Worm (Caenorhabditis elegans): Measurements from ENCODE around the gene Y54G2A.44.
"Not testable (repeated sequence)": the region's sequence is repeated elsewhere in the genome, so short reads cannot be mapped to it uniquely, and the experiment has no call there.

Y54G2A.44 gene

ce11 chrIV:2774500-2774899 lies 27.2 kb upstream of the Y54G2A.44 start:
- TF ChIP-seq unc-39 (tag; optimal IDR thresholded peaks at IDR 0.05) (no peak), pha-4 (tag; optimal IDR thresholded peaks at IDR 0.05) (peak; percentile 24), ceh-83 (GFP tag; optimal IDR thresholded peaks at IDR 0.05) (no peak), nhr-12 (tag; optimal IDR thresholded peaks at IDR 0.05) (no peak), lin-32 (GFP tag; optimal IDR thresholded peaks at IDR 0.05) (no peak), nhr-237 (tag; optimal IDR thresholded peaks at IDR 0.05) (peak; percentile 69)

DNA sequence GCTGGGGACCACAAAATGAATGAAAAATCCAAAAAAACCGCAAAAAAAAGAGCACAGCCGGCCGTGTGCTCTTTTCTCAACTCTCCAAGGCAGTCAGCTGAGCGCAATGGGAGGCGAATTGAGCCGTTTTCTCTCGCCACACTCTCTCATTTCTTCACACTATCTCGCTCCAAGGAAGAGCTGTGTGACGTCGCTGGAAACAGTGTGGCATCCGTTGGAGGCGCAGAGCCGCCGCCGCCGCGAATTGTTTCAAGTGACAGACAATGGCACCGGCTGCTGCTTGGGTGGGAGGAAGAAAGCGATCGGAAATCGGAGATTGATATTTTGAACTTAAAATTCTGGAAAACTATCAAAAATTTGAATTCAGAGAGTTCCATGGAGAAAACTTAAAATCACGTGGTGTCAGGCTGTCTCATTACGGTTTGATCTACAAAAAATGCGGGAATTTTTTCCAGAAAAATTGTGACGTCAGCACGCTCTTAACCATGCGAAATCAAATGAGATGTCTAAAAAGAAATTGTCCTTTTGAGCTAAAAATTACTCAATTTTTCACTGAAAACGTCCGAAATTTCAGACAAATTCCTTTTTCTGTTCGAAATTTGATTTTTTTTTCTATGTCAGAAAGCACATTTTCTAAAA lies 25.5 kb upstream of the Y54G2A.44 start:
- TF ChIP-seq elt-1 (tag; optimal IDR thresholded peaks at IDR 0.05; ENCODE audit: borderline replicate concordance, insufficient read depth) (no peak), sptf-1 (tag; optimal IDR thresholded peaks at IDR 0.05) (peak; percentile 11), pha-4 (tag; optimal IDR thresholded peaks at IDR 0.05) (no peak), unc-120 (tag; optimal IDR thresholded peaks at IDR 0.05; ENCODE audit: poor library complexity, severe bottlenecking) (peak; percentile 51), mls-2 (tag; optimal IDR thresholded peaks at IDR 0.05) (no peak), mep-1 (tag; optimal IDR thresholded peaks at IDR 0.05) (no peak), hlh-1 (tag; optimal IDR thresholded peaks at IDR 0.05) (peak; percentile 42)

DNA sequence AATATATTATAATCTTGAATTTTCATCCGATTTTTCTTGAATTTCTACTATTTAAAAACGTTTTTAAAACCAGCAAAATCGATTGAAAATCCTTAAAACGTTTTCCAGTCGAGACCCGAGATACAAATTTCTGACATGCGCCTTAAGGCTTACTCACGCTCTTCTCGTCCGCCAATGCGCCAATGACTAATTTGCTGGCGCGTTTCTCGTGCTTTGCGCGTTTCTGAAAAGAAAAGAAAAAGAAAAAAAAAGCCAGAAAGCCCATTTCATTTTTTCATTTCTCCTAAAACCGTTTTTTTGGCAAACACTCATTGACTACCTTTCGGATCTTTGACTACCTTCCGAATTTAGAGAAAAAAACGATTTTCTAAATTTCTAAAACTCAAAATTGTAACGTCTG lies 24.9 kb upstream of the Y54G2A.44 start:
- no peak for TF ChIP-seq ham-2 (GFP tag; optimal IDR thresholded peaks at IDR 0.05)

ce11 chrIV:2777841-2778240 lies 23.8 kb upstream of the Y54G2A.44 start, which contains the start of gene Y54G2A.72:
TSS of gene Y54G2A.72 (plus strand) at chrIV:2778141.
- not testable (repeated sequence) for TF ChIP-seq lin-13 (tag; optimal IDR thresholded peaks at IDR 0.05); flh-1 (GFP tag; optimal IDR thresholded peaks at IDR 0.05); bed-3 (GFP tag; optimal IDR thresholded peaks at IDR 0.05)

DNA sequence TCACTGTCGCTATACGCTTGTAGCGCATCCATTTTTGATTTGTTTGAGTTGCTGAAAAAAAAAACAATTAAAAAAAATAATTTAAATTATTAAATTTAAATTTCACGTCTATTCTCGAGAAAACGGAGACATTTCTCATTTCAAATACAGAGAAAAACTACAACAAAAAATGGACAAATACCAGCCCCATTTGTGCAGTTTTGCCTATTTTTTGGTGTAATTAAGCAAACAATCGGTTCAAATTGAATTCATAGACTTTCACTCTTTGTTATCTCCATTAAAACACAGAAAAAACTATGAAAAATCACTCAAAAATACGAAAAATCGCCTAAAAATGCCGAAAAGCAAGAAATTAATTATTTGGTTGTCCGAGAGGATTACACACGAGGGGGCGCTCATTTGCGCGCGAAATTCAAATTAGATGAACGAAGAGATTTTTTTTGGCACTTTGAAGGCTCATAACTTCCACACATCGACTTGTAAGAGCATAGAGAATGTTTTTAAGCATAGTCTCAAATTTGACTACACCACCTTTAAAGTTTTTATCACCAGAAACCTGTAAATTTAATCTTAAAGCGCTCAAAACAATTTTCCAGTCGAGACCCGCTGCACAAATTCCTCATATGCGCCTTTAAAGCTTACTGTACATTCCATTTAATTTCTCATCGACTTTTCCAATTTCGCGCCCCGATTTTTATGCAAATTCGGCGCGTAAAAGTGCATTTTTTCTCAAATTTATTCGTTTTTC lies 18.7 kb upstream of the Y54G2A.44 start, which contains the start of gene Y54G2A.12:
Gene Y54G2A.12 (minus strand): TSS at position 51 of the 748 bp plus-strand sequence.
- TF ChIP-seq sptf-1 (tag; optimal IDR thresholded peaks at IDR 0.05) (no peak), drap-1 (GFP tag; optimal IDR thresholded peaks at IDR 0.05) (no peak), ztf-11 (tag; optimal IDR thresholded peaks at IDR 0.05) (no peak), sem-2 (GFP tag; optimal IDR thresholded peaks at IDR 0.05) (no peak), mab-5 (tag; optimal IDR thresholded peaks at IDR 0.05) (no peak), tbx-8 (GFP tag; optimal IDR thresholded peaks at IDR 0.05) (no peak), elt-1 (tag; optimal IDR thresholded peaks at IDR 0.05; ENCODE audit: borderline replicate concordance, insufficient read depth) (no peak), bed-3 (GFP tag; optimal IDR thresholded peaks at IDR 0.05) (no peak), nhr-28 (tag; optimal IDR thresholded peaks at IDR 0.05) (no peak), lin-13 (tag; optimal IDR thresholded peaks at IDR 0.05) (no peak), nhr-237 (tag; optimal IDR thresholded peaks at IDR 0.05) (no peak)

- TF ChIP-seq blmp-1 (tag; optimal IDR thresholded peaks at IDR 0.05) (no peak), ces-1 (GFP tag; optimal IDR thresholded peaks at IDR 0.05) (peak; percentile 90), hlh-1 (tag; optimal IDR thresholded peaks at IDR 0.05) (no peak), pha-4 (tag; optimal IDR thresholded peaks at IDR 0.05) (peak; percentile 71), flh-1 (GFP tag; optimal IDR thresholded peaks at IDR 0.05) (no peak), unc-62 (GFP tag; optimal IDR thresholded peaks at IDR 0.05) (peak; percentile 13)
Measured at ce11 chrIV:2785057-2785456, 16.6 kb upstream of the Y54G2A.44 start.

ce11 chrIV:2788389-2788788 lies 13.3 kb upstream of the Y54G2A.44 start, which contains the start of gene atln-1:
TSS of gene atln-1 (plus strand) at chrIV:2788689.
- not testable (repeated sequence) for TF ChIP-seq ceh-43, drap-1, ceh-83 (GFP tag; optimal IDR thresholded peaks at IDR 0.05)

Data from whole organism, mixed stage, embryonic.